Worm (Caenorhabditis elegans): ENCODE measurements around the gene bar-1.

The bar-1 gene

ce11 chrX:7181627-7182026 is 11.2 kb upstream of the bar-1 start (continued):
- peak; percentile 49 for TF ChIP-seq akir-1 (GFP tag; optimal IDR thresholded peaks at IDR 0.05)

- TF ChIP-seq Y79H2A.3 (GFP tag; conservative IDR thresholded peaks at IDR 0.05) (no peak), unc-62 (GFP tag; optimal IDR thresholded peaks at IDR 0.05) (no peak)
Measured at ce11 chrX:7177341-7177740, 6.9 kb upstream of the bar-1 start, which contains the start of gene F43E12.1. TSS of gene F43E12.1 (plus strand) at chrX:7177641.

ce11 chrX:7176817-7177216 is 6.4 kb upstream of the bar-1 start:
- no peak for TF ChIP-seq B0336.3 (GFP tag; IDR thresholded peaks at IDR 0.05)
- no peak for TF ChIP-seq D2030.7 (GFP tag; IDR thresholded peaks at IDR 0.05)
- TF ChIP-seq egl-44 (GFP tag; IDR thresholded peaks at IDR 0.05): no peak
- no peak for TF ChIP-seq hlh-26 (GFP tag; conservative IDR thresholded peaks at IDR 0.05)
- no peak for TF ChIP-seq mel-28 (tag; optimal IDR thresholded peaks at IDR 0.05; ENCODE audit: borderline replicate concordance)
- TF ChIP-seq mxl-1 (tag; optimal IDR thresholded peaks at IDR 0.05): peak; percentile 2
- no peak for TF ChIP-seq F33H1.4 (GFP tag; IDR thresholded peaks at IDR 0.05)
- TF ChIP-seq Y53G8AR.9 (GFP tag; conservative IDR thresholded peaks at IDR 0.05): no peak
- TF ChIP-seq B0261.1 (tag; optimal IDR thresholded peaks at IDR 0.05): peak; percentile 70
- no peak for TF ChIP-seq egl-18 (GFP tag; IDR thresholded peaks at IDR 0.05)
- TF ChIP-seq akir-1 (GFP tag; optimal IDR thresholded peaks at IDR 0.05): no peak
- no peak for TF ChIP-seq K11D2.4 (GFP tag; IDR thresholded peaks at IDR 0.05)
- peak; percentile 83 for TF ChIP-seq rpc-1 (optimal IDR thresholded peaks at IDR 0.05)
- peak; percentile 95 for TF ChIP-seq rpc-1 (tag; optimal IDR thresholded peaks at IDR 0.05)
- TF ChIP-seq die-1 (tag; optimal IDR thresholded peaks at IDR 0.05): peak; percentile 57
- TF ChIP-seq nhr-27 (tag; optimal IDR thresholded peaks at IDR 0.05): no peak
- no peak for TF ChIP-seq lag-1 (GFP tag; IDR thresholded peaks at IDR 0.05)
- TF ChIP-seq nhr-90 (tag; optimal IDR thresholded peaks at IDR 0.05): peak; percentile 55
- no peak for TF ChIP-seq ekl-4 (GFP tag; IDR thresholded peaks at IDR 0.05)
- TF ChIP-seq Y95B8A.8 (GFP tag; IDR thresholded peaks at IDR 0.05): no peak
- peak; percentile 87 for TF ChIP-seq tbp1 (GFP tag; optimal IDR thresholded peaks at IDR 0.05)
- no peak for TF ChIP-seq F22D6.2 (tag; optimal IDR thresholded peaks at IDR 0.05)
- TF ChIP-seq nfya-2 (GFP tag; IDR thresholded peaks at IDR 0.05): no peak
- peak; percentile 32; the same call in 1 of the 2 replicates for TF ChIP-seq hmg-1.2 (GFP tag; IDR thresholded peaks at IDR 0.05)
- TF ChIP-seq snpc-4 (GFP tag; optimal IDR thresholded peaks at IDR 0.05): peak; percentile 32
- TF ChIP-seq snpc-4 (tag; optimal IDR thresholded peaks at IDR 0.05): peak in 1 of 4 experiments; percentile 68
- no peak for TF ChIP-seq repo-1 (tag; optimal IDR thresholded peaks at IDR 0.05)
- TF ChIP-seq K12H6.12 (tag; optimal IDR thresholded peaks at IDR 0.05): no peak
- TF ChIP-seq F57A8.1 (GFP tag; optimal IDR thresholded peaks at IDR 0.05): no peak
- no peak for TF ChIP-seq hmg-20 (GFP tag; IDR thresholded peaks at IDR 0.05)
- 0 out of 2 replicates have a peak, but pooled peaks have one; percentile 32 for TF ChIP-seq ztf-25 (GFP tag; IDR thresholded peaks at IDR 0.05)
- TF ChIP-seq ets-4 (GFP tag; optimal IDR thresholded peaks at IDR 0.05): no peak
- TF ChIP-seq hlh-12 (tag; optimal IDR thresholded peaks at IDR 0.05): no peak
- no peak for TF ChIP-seq T26A5.8 (tag; optimal IDR thresholded peaks at IDR 0.05)
- TF ChIP-seq lin-40 (tag; optimal IDR thresholded peaks at IDR 0.05): no peak
- TF ChIP-seq B0035.1 (tag; optimal IDR thresholded peaks at IDR 0.05): no peak
- TF ChIP-seq pha-4 (tag; optimal IDR thresholded peaks at IDR 0.05): no peak
- TF ChIP-seq B0019.2 (GFP tag; conservative IDR thresholded peaks at IDR 0.05): no peak
- no peak for TF ChIP-seq ztf-6 (GFP tag; IDR thresholded peaks at IDR 0.05)
- no peak for TF ChIP-seq T07F8.4 (tag; optimal IDR thresholded peaks at IDR 0.05)
- TF ChIP-seq madf-3 (GFP tag; IDR thresholded peaks at IDR 0.05): no peak
- peak; percentile 70 for TF ChIP-seq ZK185.1 (tag; optimal IDR thresholded peaks at IDR 0.05; ENCODE audit: poor library complexity, severe bottlenecking)
- TF ChIP-seq rec-8 (tag; optimal IDR thresholded peaks at IDR 0.05): peak in 1 of 2 experiments; percentile 20
- TF ChIP-seq unc-130 (GFP tag; optimal IDR thresholded peaks at IDR 0.05): no peak

Data from whole organism, young adult.